1 fruit fly cellular context compared by ENCODE assay signal in genomic region chr3L:10350715-10351114, dm6.
A peak's percentile ranks its signal among the peaks of the same experiment; 100 is the strongest.
TF ChIP-seq lines count a peak whose summit lies in the region.

No protein-coding gene starts in this region.

TF ChIP-seq in whole organism, embryonic, 481 proteins besides CTCF, POLR2A, EP300 and RAD21 (continued from another document):
- no peak for TF ChIP-seq NFAT (GFP tag; IDR thresholded peaks at IDR 0.05; lab: Robert Waterston, UW)
- TF ChIP-seq sim (GFP tag; IDR thresholded peaks at IDR 0.05; lab: Robert Waterston, UW), result peak; percentile 45; the same call in 1 of the 2 replicates
- peak; percentile 38 for TF ChIP-seq CG13424 (tag; optimal IDR thresholded peaks at IDR 0.05; lab: Kevin White, UChicago)
- TF ChIP-seq CG10366 (GFP tag; IDR thresholded peaks at IDR 0.05; lab: Robert Waterston, UW), result 0 out of 2 replicates have a peak, but pooled peaks have one; percentile 31
- TF ChIP-seq CG16815 (GFP tag; optimal IDR thresholded peaks at IDR 0.05; lab: Kevin White, UChicago), result no peak
- peak; percentile 55 for TF ChIP-seq CG33557 (GFP tag; optimal IDR thresholded peaks at IDR 0.05; lab: Kevin White, UChicago)
- TF ChIP-seq Max (GFP tag; optimal IDR thresholded peaks at IDR 0.05; lab: Kevin White, UChicago), result no peak
- peak; percentile 46; the same call in 1 of the 2 replicates for TF ChIP-seq CG14441 (GFP tag; IDR thresholded peaks at IDR 0.05; lab: Robert Waterston, UW)
- TF ChIP-seq CG10979 (tag; optimal IDR thresholded peaks at IDR 0.05; lab: Kevin White, UChicago), result peak; percentile 76
- TF ChIP-seq pzg (GFP tag; optimal IDR thresholded peaks at IDR 0.05; lab: Kevin White, UChicago), result no peak
- peak; percentile 55 for TF ChIP-seq Sox102F (GFP tag; optimal IDR thresholded peaks at IDR 0.05; lab: Kevin White, UChicago)
- no peak for TF ChIP-seq CG5953 (GFP tag; IDR thresholded peaks at IDR 0.05; lab: Robert Waterston, UW)
- TF ChIP-seq D19B (GFP tag; optimal IDR thresholded peaks at IDR 0.05; lab: Kevin White, UChicago), result no peak
- peak; percentile 9; the same call in 1 of the 3 replicates for TF ChIP-seq ase (GFP tag; IDR thresholded peaks at IDR 0.05; lab: Robert Waterston, UW)
- peak; percentile 58 for TF ChIP-seq CG9727 (GFP tag; optimal IDR thresholded peaks at IDR 0.05; lab: Kevin White, UChicago)
- TF ChIP-seq peb (GFP tag; IDR thresholded peaks at IDR 0.05; lab: Robert Waterston, UW), result 0 out of 2 replicates have a peak, but pooled peaks have one; percentile 18
- TF ChIP-seq CG2120 (GFP tag; optimal IDR thresholded peaks at IDR 0.05; lab: Kevin White, UChicago), result no peak
- no peak for TF ChIP-seq BEAF-32 (GFP tag; optimal IDR thresholded peaks at IDR 0.05; lab: Kevin White, UChicago)
- TF ChIP-seq NfI (GFP tag; optimal IDR thresholded peaks at IDR 0.05; lab: Kevin White, UChicago), result peak; percentile 1
- no peak for TF ChIP-seq Sry-β (GFP tag; optimal IDR thresholded peaks at IDR 0.05; lab: Kevin White, UChicago)
- peak; percentile 47 for TF ChIP-seq CG1529 (GFP tag; optimal IDR thresholded peaks at IDR 0.05; lab: Kevin White, UChicago)
- peak; percentile 55 for TF ChIP-seq CG12391 (tag; optimal IDR thresholded peaks at IDR 0.05; lab: Kevin White, UChicago)
- no peak for TF ChIP-seq Ada2b (GFP tag; IDR thresholded peaks at IDR 0.05; lab: Robert Waterston, UW)
- no peak for TF ChIP-seq corto (GFP tag; optimal IDR thresholded peaks at IDR 0.05; lab: Kevin White, UChicago)
- peak; percentile 18 for TF ChIP-seq Asciz (GFP tag; optimal IDR thresholded peaks at IDR 0.05; lab: Kevin White, UChicago)
- TF ChIP-seq CG1647 (GFP tag; optimal IDR thresholded peaks at IDR 0.05; lab: Kevin White, UChicago), result no peak
- TF ChIP-seq CG8765 (GFP tag; IDR thresholded peaks at IDR 0.05; lab: Robert Waterston, UW), result no peak
- peak; percentile 9 for TF ChIP-seq Six4 (GFP tag; optimal IDR thresholded peaks at IDR 0.05; lab: Kevin White, UChicago)
- TF ChIP-seq CG3065 (GFP tag; optimal IDR thresholded peaks at IDR 0.05; lab: Kevin White, UChicago), result no peak
